Worm (Caenorhabditis elegans): ENCODE results near the gene tbx-32.

Gene tbx-32

DNA sequence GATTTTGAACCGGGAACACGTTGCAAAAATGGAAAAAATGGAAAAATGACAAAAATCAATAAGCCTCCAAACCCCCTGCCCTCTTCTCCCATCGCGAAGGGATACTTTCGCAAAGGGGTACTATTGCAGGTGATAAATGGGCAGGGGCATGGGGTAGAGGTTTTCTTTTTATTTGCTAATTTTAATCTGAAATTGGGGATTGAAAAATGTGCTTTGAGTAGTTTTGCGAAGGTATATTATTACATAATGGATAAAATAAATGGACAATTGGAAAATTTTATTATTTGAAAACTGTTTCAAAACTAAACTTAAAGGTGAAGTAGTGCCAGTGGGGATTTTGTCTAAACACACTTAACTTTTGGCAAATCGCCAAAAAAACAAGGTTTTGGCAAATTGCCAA lies 28.3 kb upstream of the tbx-32 start (continued):
- TF ChIP-seq K02D7.2 (tag; optimal IDR thresholded peaks at IDR 0.05) (peak; percentile 6), ceh-9 (tag; optimal IDR thresholded peaks at IDR 0.05) (no peak), ttx-3 (tag; optimal IDR thresholded peaks at IDR 0.05) (peak; percentile 62), ref-2 (tag; optimal IDR thresholded peaks at IDR 0.05) (peak; percentile 91), hlh-15 (tag; optimal IDR thresholded peaks at IDR 0.05) (peak; percentile 32), ceh-18 (tag; optimal IDR thresholded peaks at IDR 0.05) (peak; percentile 97), pros-1 (tag; optimal IDR thresholded peaks at IDR 0.05) (peak; percentile 63), nfya-1 (tag; optimal IDR thresholded peaks at IDR 0.05) (peak; percentile 93), ceh-31 (tag; optimal IDR thresholded peaks at IDR 0.05) (peak; percentile 87), C38D4.7 (GFP tag; optimal IDR thresholded peaks at IDR 0.05) (no peak), C08G9.2 (tag; optimal IDR thresholded peaks at IDR 0.05) (no peak), elt-2 (tag; optimal IDR thresholded peaks at IDR 0.05) (peak; percentile 72), ceh-48 (tag; optimal IDR thresholded peaks at IDR 0.05) (peak; percentile 94), lim-6 (tag; optimal IDR thresholded peaks at IDR 0.05) (no peak), elt-4 (tag; optimal IDR thresholded peaks at IDR 0.05) (no peak), lin-11 (tag; optimal IDR thresholded peaks at IDR 0.05) (peak; percentile 10)

DNA sequence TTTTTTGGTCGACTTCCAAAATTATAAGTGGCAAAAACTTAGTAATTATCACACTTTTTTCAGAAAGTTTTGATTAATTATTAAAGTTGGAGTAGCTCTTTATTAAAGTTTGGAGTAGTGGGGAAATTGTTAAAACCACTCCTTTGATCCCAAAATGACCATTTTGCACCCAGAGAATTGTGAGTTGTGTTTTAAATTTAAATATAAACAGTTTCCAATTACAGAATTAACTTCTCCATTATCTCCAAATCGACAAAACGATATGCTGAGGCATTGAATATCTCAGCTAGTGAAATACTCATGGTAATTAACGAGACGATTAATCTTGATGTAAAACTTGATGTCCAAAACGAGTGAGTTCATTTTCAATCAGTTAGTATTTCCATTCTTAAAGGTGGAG lies 27.5 kb upstream of the tbx-32 start, which contains the start of gene fbxb-58:
fbxb-58 (plus strand) TSS at position 301 of the 400 bp plus-strand sequence.
- TF ChIP-seq elt-4 (tag; optimal IDR thresholded peaks at IDR 0.05): no peak
- TF ChIP-seq T23F11.4 (GFP tag; optimal IDR thresholded peaks at IDR 0.05): no peak
- TF ChIP-seq F13H6.1 (tag; optimal IDR thresholded peaks at IDR 0.05): no peak
- TF ChIP-seq pat-9 (tag; optimal IDR thresholded peaks at IDR 0.05): no peak
- no peak for TF ChIP-seq ceh-6 (GFP tag; optimal IDR thresholded peaks at IDR 0.05)
- no peak for TF ChIP-seq ceh-14 (tag; optimal IDR thresholded peaks at IDR 0.05)
- TF ChIP-seq Y22D7AL.16 (tag; optimal IDR thresholded peaks at IDR 0.05): no peak
- TF ChIP-seq ceh-30 (tag; optimal IDR thresholded peaks at IDR 0.05): no peak
- no peak for TF ChIP-seq hlh-30 (tag; optimal IDR thresholded peaks at IDR 0.05; ENCODE audit: insufficient read depth)
- TF ChIP-seq fax-1 (tag; optimal IDR thresholded peaks at IDR 0.05): no peak
- no peak for TF ChIP-seq ceh-24 (tag; optimal IDR thresholded peaks at IDR 0.05)
- TF ChIP-seq ceh-45 (GFP tag; IDR thresholded peaks at IDR 0.05): no peak
- no peak for TF ChIP-seq unc-86 (tag; optimal IDR thresholded peaks at IDR 0.05)
- no peak for TF ChIP-seq pax-1 (tag; optimal IDR thresholded peaks at IDR 0.05)
- no peak for TF ChIP-seq pha-4 (tag; optimal IDR thresholded peaks at IDR 0.05)
- TF ChIP-seq che-1 (tag; optimal IDR thresholded peaks at IDR 0.05): no peak
- no peak for TF ChIP-seq ahr-1 (tag; optimal IDR thresholded peaks at IDR 0.05)
- no peak for TF ChIP-seq K02D7.2 (tag; optimal IDR thresholded peaks at IDR 0.05)
- TF ChIP-seq odd-2 (tag; optimal IDR thresholded peaks at IDR 0.05): no peak
- TF ChIP-seq pros-1 (tag; optimal IDR thresholded peaks at IDR 0.05): no peak

DNA sequence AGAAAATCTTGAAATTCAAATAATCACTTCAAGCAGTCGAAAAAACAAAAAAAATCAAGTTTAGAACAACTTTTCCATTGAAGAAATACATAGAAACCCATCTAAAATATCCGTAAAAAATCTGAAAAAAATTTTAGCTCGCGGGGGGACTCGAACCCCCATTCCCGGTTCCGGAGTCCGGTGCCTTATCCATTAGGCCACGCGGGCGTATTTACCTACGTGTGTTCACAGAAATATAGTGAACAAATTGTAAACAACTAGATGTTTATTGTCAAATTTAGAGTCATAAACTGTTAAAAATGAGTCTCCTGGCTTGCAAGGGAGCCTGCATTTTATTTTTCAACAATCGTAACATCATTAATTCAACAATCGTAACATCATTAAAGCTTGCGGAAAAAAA lies 25.6 kb upstream of the tbx-32 start:
- TF ChIP-seq npax-4 (tag; optimal IDR thresholded peaks at IDR 0.05): no peak
- no peak for TF ChIP-seq sox-4 (tag; optimal IDR thresholded peaks at IDR 0.05)
- no peak for TF ChIP-seq nhr-232 (tag; optimal IDR thresholded peaks at IDR 0.05)
- TF ChIP-seq unc-42 (tag; optimal IDR thresholded peaks at IDR 0.05): no peak
- TF ChIP-seq gmeb-2 (tag; optimal IDR thresholded peaks at IDR 0.05): no peak
- no peak for TF ChIP-seq lim-6 (tag; optimal IDR thresholded peaks at IDR 0.05)
- no peak for TF ChIP-seq dve-1 (tag; optimal IDR thresholded peaks at IDR 0.05)
- no peak for TF ChIP-seq eyg-1 (tag; optimal IDR thresholded peaks at IDR 0.05)
- TF ChIP-seq pax-1 (tag; optimal IDR thresholded peaks at IDR 0.05): no peak
- TF ChIP-seq K02D7.2 (tag; optimal IDR thresholded peaks at IDR 0.05): no peak
- TF ChIP-seq mec-3 (tag; optimal IDR thresholded peaks at IDR 0.05; ENCODE audit: borderline replicate concordance): no peak
- TF ChIP-seq F13H6.1 (tag; optimal IDR thresholded peaks at IDR 0.05): no peak
